Worm (Caenorhabditis elegans): Measurements from ENCODE around the gene fbxa-202.

Gene fbxa-202

ce11 chrV:6322749-6323367, 4.2 kb upstream of the fbxa-202 start:
- TF ChIP-seq Y116A8C.19 (tag; optimal IDR thresholded peaks at IDR 0.05; ENCODE audit: borderline replicate concordance) (no peak), nhr-76 (tag; optimal IDR thresholded peaks at IDR 0.05) (no peak), dsc-1 (tag; optimal IDR thresholded peaks at IDR 0.05) (no peak), nhr-71 (tag; optimal IDR thresholded peaks at IDR 0.05) (peak; percentile 80), tbx-2 (tag; optimal IDR thresholded peaks at IDR 0.05) (peak; percentile 40), lsy-2 (tag; optimal IDR thresholded peaks at IDR 0.05) (peak; percentile 0 to 17), mep-1 (tag; optimal IDR thresholded peaks at IDR 0.05) (peak; percentile 64), C04F5.9 (tag; optimal IDR thresholded peaks at IDR 0.05) (no peak), zag-1 (tag; optimal IDR thresholded peaks at IDR 0.05) (no peak), lin-15B (tag; optimal IDR thresholded peaks at IDR 0.05) (no peak), lin-39 (tag; optimal IDR thresholded peaks at IDR 0.05) (no peak), snu-23 (GFP tag; optimal IDR thresholded peaks at IDR 0.05) (peak; percentile 66), blmp-1 (tag; optimal IDR thresholded peaks at IDR 0.05) (peak; percentile 71), dpl-1 (GFP tag; optimal IDR thresholded peaks at IDR 0.05) (peak in 1 of 3 experiments; percentile 22), aha-1 (tag; optimal IDR thresholded peaks at IDR 0.05) (no peak), nhr-19 (GFP tag; conservative IDR thresholded peaks at IDR 0.05) (peak; percentile 36; the same call in 1 of the 2 replicates), skn-1 (tag; optimal IDR thresholded peaks at IDR 0.05) (no peak), sup-37 (GFP tag; optimal IDR thresholded peaks at IDR 0.05) (no peak), lin-35 (GFP tag; optimal IDR thresholded peaks at IDR 0.05) (peak in 1 of 2 experiments; percentile 65), elt-3 (tag; optimal IDR thresholded peaks at IDR 0.05) (peak in 5 of 6 experiments; percentile 14 to 69 (median 56)), elt-2 (tag; optimal IDR thresholded peaks at IDR 0.05) (no peak), egl-13 (tag; optimal IDR thresholded peaks at IDR 0.05) (no peak), sox-4 (tag; optimal IDR thresholded peaks at IDR 0.05) (no peak), mdl-1 (tag; optimal IDR thresholded peaks at IDR 0.05) (peak in 1 of 2 experiments; percentile 12), jun-1 (tag; optimal IDR thresholded peaks at IDR 0.05) (no peak), nhr-47 (tag; optimal IDR thresholded peaks at IDR 0.05) (peak; percentile 22), grh-1 (GFP tag; IDR thresholded peaks at IDR 0.05) (peak; percentile 47), ztf-11 (tag; optimal IDR thresholded peaks at IDR 0.05) (no peak), unc-30 (tag; optimal IDR thresholded peaks at IDR 0.05) (no peak), nhr-20 (tag; optimal IDR thresholded peaks at IDR 0.05) (peak; percentile 89), nhr-77 (tag; optimal IDR thresholded peaks at IDR 0.05) (no peak), hlh-4 (tag; optimal IDR thresholded peaks at IDR 0.05) (no peak), lin-13 (GFP tag; optimal IDR thresholded peaks at IDR 0.05) (peak; percentile 6), efl-1 (optimal IDR thresholded peaks at IDR 0.05) (no peak), efl-1 (GFP tag; optimal IDR thresholded peaks at IDR 0.05 in 1 of 2) (no peak), nhr-85 (tag) (peak; percentile 96), nhr-12 (tag; optimal IDR thresholded peaks at IDR 0.05) (no peak), lin-14 (GFP tag; optimal IDR thresholded peaks at IDR 0.05) (peak; percentile 82)

ce11 chrV:6323602-6324001, 3.5 kb upstream of the fbxa-202 start:
- TF ChIP-seq tlp-1 (tag; optimal IDR thresholded peaks at IDR 0.05): no peak
- TF ChIP-seq blmp-1 (tag; optimal IDR thresholded peaks at IDR 0.05): peak; percentile 24
- TF ChIP-seq efl-1 (optimal IDR thresholded peaks at IDR 0.05): no peak
- TF ChIP-seq efl-1 (GFP tag; optimal IDR thresholded peaks at IDR 0.05 in 1 of 2): peak in 1 of 2 experiments; percentile 52

ce11 chrV:6326394-6326793, 686 bp upstream of the fbxa-202 start:
- TF ChIP-seq nhr-90 (tag; optimal IDR thresholded peaks at IDR 0.05; ENCODE audit: poor library complexity) (peak; percentile 13), skn-1 (tag; optimal IDR thresholded peaks at IDR 0.05) (no peak)

Measured in whole organism, L1 larva.